Worm (Caenorhabditis elegans) whole organism, young adult: ENCODE results near the gene msp-50.
A peak's percentile ranks its signal among the peaks of the same experiment; 100 is the strongest.

Experiments
- B0261.1 ChIP-seq: sonication (generic microtip); optimal IDR thresholded peaks from 2 replicates; lab custom pipeline; 2016; ENCODE audit warnings: mild to moderate bottlenecking, missing genetic modification characterization, moderate library complexity, missing compliant biosample characterization
- C06A6.2 ChIP-seq: fragments of 200-800 bp; sonication (Bioruptor generic); conservative IDR thresholded peaks from 2 replicates; pipeline ENCODE4 v1.3.6; 2022; ENCODE audit warnings: missing genetic modification characterization, missing compliant biosample characterization
- F22D6.2 ChIP-seq: sonication (generic microtip); optimal IDR thresholded peaks from 2 replicates; lab custom pipeline; 2016; ENCODE audit warnings: mild to moderate bottlenecking, missing genetic modification characterization, missing compliant biosample characterization
- F33H1.4 ChIP-seq: fragments of 200-800 bp; sonication (Bioruptor generic); IDR thresholded peaks from 2 replicates; pipeline ENCODE4 v1.3.6; 2022; ENCODE audit warnings: missing genetic modification reagents, missing genetic modification characterization, missing compliant biosample characterization
- F49E8.2 ChIP-seq: sonication (generic microtip); optimal IDR thresholded peaks from 3 replicates; lab custom pipeline; 2017; ENCODE audit warnings: missing genetic modification characterization, mild to moderate bottlenecking, missing compliant biosample characterization, antibody characterized with exemption, moderate library complexity; ENCODE audit not compliant: insufficient read depth
- F57A8.1 ChIP-seq: fragments of 200-800 bp; sonication (Bioruptor generic); optimal IDR thresholded peaks from 2 replicates; lab custom pipeline; 2018; ENCODE audit warnings: mild to moderate bottlenecking, missing genetic modification characterization, moderate library complexity, missing compliant biosample characterization
- K12H6.12 ChIP-seq: fragments of 200-800 bp; sonication (Bioruptor generic); optimal IDR thresholded peaks from 2 replicates; lab custom pipeline; 2018; ENCODE audit warnings: mild to moderate bottlenecking, missing genetic modification characterization, missing compliant biosample characterization
- Y53G8AR.9 ChIP-seq: fragments of 200-800 bp; sonication (Bioruptor generic); conservative IDR thresholded peaks from 2 replicates; pipeline ENCODE4 v1.3.6; 2022; ENCODE audit warnings: missing genetic modification reagents, missing genetic modification characterization, missing compliant biosample characterization
- Y79H2A.3 ChIP-seq: fragments of 200-800 bp; sonication (Bioruptor generic); conservative IDR thresholded peaks from 2 replicates; pipeline ENCODE4 v1.3.6; 2022; ENCODE audit warnings: missing genetic modification reagents, missing genetic modification characterization, missing compliant biosample characterization
- akir-1 ChIP-seq: fragments of 200-800 bp; sonication (Bioruptor generic); optimal IDR thresholded peaks from 2 replicates; lab custom pipeline; 2018; ENCODE audit warnings: mild to moderate bottlenecking, missing genetic modification characterization, moderate library complexity, missing compliant biosample characterization
- atf-7 ChIP-seq: sonication (generic microtip); optimal IDR thresholded peaks from 2 replicates; lab custom pipeline; 2017; ENCODE audit warnings: mild to moderate bottlenecking, missing genetic modification characterization, missing compliant biosample characterization
- attf-5 ChIP-seq: fragments of 200-800 bp; sonication (Bioruptor generic); optimal IDR thresholded peaks from 2 replicates; lab custom pipeline; 2018; ENCODE audit warnings: mild to moderate bottlenecking, missing genetic modification characterization, missing compliant biosample characterization
- ccch-3 ChIP-seq: fragments of 200-800 bp; sonication (Bioruptor generic); optimal IDR thresholded peaks from 2 replicates; lab custom pipeline; 2018; ENCODE audit warnings: mild to moderate bottlenecking, missing genetic modification characterization, missing compliant biosample characterization
- cebp-1 ChIP-seq, 2 experiments: fragments of 200-800 bp in 1 of 2; sonication (Bioruptor generic) in 1 of 2; sonication (generic microtip) in 1 of 2; IDR thresholded peaks in 1 of 2; optimal IDR thresholded peaks in 1 of 2; 2 replicates each; pipeline versions ENCODE4 v1.3.6 to Lab custom; 2017 to 2022; ENCODE audit warnings: missing compliant biosample characterization in 2 of 2, missing genetic modification characterization in 2 of 2, mild to moderate bottlenecking in 1 of 2, missing genetic modification reagents in 1 of 2, moderate library complexity in 1 of 2
- cebp-2 ChIP-seq: fragments of 200-800 bp; sonication (Bioruptor generic); IDR thresholded peaks from 2 replicates; pipeline ENCODE4 v1.3.6; 2022; ENCODE audit warnings: missing genetic modification characterization, missing compliant biosample characterization
- ceh-27 ChIP-seq: fragments of 200-800 bp; sonication (Bioruptor generic); optimal IDR thresholded peaks from 2 replicates; lab custom pipeline; 2018; ENCODE audit warnings: mild to moderate bottlenecking, missing genetic modification characterization, moderate library complexity, missing compliant biosample characterization
- ceh-58 ChIP-seq: fragments of 200-800 bp; sonication (Bioruptor generic); IDR thresholded peaks from 2 replicates; pipeline ENCODE4 v1.3.6; 2022; ENCODE audit warnings: missing genetic modification characterization, missing compliant biosample characterization
- egrh-3 ChIP-seq: fragments of 200-800 bp; sonication (Bioruptor generic); IDR thresholded peaks from 2 replicates; pipeline ENCODE4 v1.3.6; 2022; ENCODE audit warnings: missing genetic modification reagents, missing genetic modification characterization, missing compliant biosample characterization
- fkh-3 ChIP-seq: sonication (generic microtip); optimal IDR thresholded peaks from 2 replicates; lab custom pipeline; 2016; ENCODE audit warnings: mild to moderate bottlenecking, missing genetic modification characterization, missing compliant biosample characterization
- gei-17 ChIP-seq: fragments of 200-800 bp; sonication (Bioruptor generic); optimal IDR thresholded peaks from 2 replicates; lab custom pipeline; 2018; ENCODE audit warnings: mild to moderate bottlenecking, missing genetic modification characterization, missing compliant biosample characterization
- hlh-12 ChIP-seq: sonication (generic microtip); optimal IDR thresholded peaks from 2 replicates; lab custom pipeline; 2016; ENCODE audit warnings: missing genetic modification characterization, missing compliant biosample characterization
- hmg-1.2 ChIP-seq: fragments of 200-800 bp; sonication (Bioruptor generic); IDR thresholded peaks from 2 replicates; pipeline ENCODE4 v1.3.6; 2022; ENCODE audit warnings: missing genetic modification reagents, missing genetic modification characterization, missing compliant biosample characterization
- hmg-20 ChIP-seq: fragments of 200-800 bp; sonication (Bioruptor generic); IDR thresholded peaks from 2 replicates; pipeline ENCODE4 v1.3.6; 2022; ENCODE audit warnings: missing genetic modification reagents, missing genetic modification characterization, missing compliant biosample characterization
- hrde-1 ChIP-seq: sonication (generic microtip); optimal IDR thresholded peaks from 2 replicates; lab custom pipeline; 2016; ENCODE audit warnings: missing genetic modification characterization, mild to moderate bottlenecking, missing compliant biosample characterization, moderate library complexity, missing genotype, missing genetic modification reagents, borderline replicate concordance
- lag-1 ChIP-seq: fragments of 200-800 bp; sonication (Bioruptor generic); IDR thresholded peaks from 2 replicates; pipeline ENCODE4 v1.3.6; 2022; ENCODE audit warnings: missing genetic modification reagents, missing genetic modification characterization, missing compliant biosample characterization
- let-607 ChIP-seq, 2 experiments: fragments of 200-800 bp in 1 of 2; sonication (Bioruptor generic) in 1 of 2; sonication (generic microtip) in 1 of 2; optimal IDR thresholded peaks; 2 replicates each; lab custom pipeline; 2016 to 2018; ENCODE audit warnings: mild to moderate bottlenecking in 2 of 2, missing compliant biosample characterization in 2 of 2, missing genetic modification characterization in 2 of 2, moderate library complexity in 2 of 2, missing genotype in 1 of 2
- lin-26 ChIP-seq: fragments of 200-800 bp; sonication (Bioruptor generic); IDR thresholded peaks from 2 replicates; pipeline ENCODE4 v1.3.6; 2022; ENCODE audit warnings: missing genetic modification reagents, missing genetic modification characterization, missing compliant biosample characterization
- lin-35 ChIP-seq, 3 experiments: fragments of 150-350 bp in 2 of 3; sonication (generic microtip) in 1 of 3; optimal IDR thresholded peaks; 2 replicates each; lab custom pipeline; 2014 to 2018; ENCODE audit warnings: missing biosample characterization in 3 of 3, missing genetic modification characterization in 3 of 3, missing genetic modification reagents in 3 of 3
- lin-40 ChIP-seq: sonication (generic microtip); optimal IDR thresholded peaks from 2 replicates; lab custom pipeline; 2016; ENCODE audit warnings: missing genetic modification characterization, mild to moderate bottlenecking, missing compliant biosample characterization, missing genotype, missing genetic modification reagents
- lin-54 ChIP-seq: fragments of 200-800 bp; sonication (Bioruptor generic); optimal IDR thresholded peaks from 2 replicates; lab custom pipeline; 2018; ENCODE audit warnings: mild to moderate bottlenecking, missing genetic modification characterization, missing compliant biosample characterization
- lsl-1 ChIP-seq: fragments of 200-800 bp; sonication (Bioruptor generic); optimal IDR thresholded peaks from 2 replicates; lab custom pipeline; 2018; ENCODE audit warnings: mild to moderate bottlenecking, missing genetic modification characterization, moderate library complexity, missing compliant biosample characterization
- madf-8 ChIP-seq: fragments of 200-800 bp; sonication (Bioruptor generic); conservative IDR thresholded peaks from 2 replicates; pipeline ENCODE4 v1.3.6; 2022; ENCODE audit warnings: missing genetic modification reagents, missing genetic modification characterization, missing compliant biosample characterization
- mcd-1 ChIP-seq: fragments of 200-800 bp; sonication (Bioruptor generic); IDR thresholded peaks from 2 replicates; pipeline ENCODE4 v1.3.6; 2022; ENCODE audit warnings: missing genetic modification reagents, missing genetic modification characterization, missing compliant biosample characterization
- nfya-2 ChIP-seq: fragments of 200-800 bp; sonication (Bioruptor generic); IDR thresholded peaks from 2 replicates; pipeline ENCODE4 v1.3.6; 2022; ENCODE audit warnings: missing genetic modification reagents, missing genetic modification characterization, missing compliant biosample characterization
- nhr-120 ChIP-seq: fragments of 200-800 bp; sonication (Bioruptor generic); IDR thresholded peaks from 2 replicates; pipeline ENCODE4 v1.3.6; 2022; ENCODE audit warnings: missing genetic modification characterization, missing compliant biosample characterization
- nhr-27 ChIP-seq: fragments of 200-800 bp; sonication (Bioruptor generic); optimal IDR thresholded peaks from 2 replicates; lab custom pipeline; 2018; ENCODE audit warnings: mild to moderate bottlenecking, missing genetic modification characterization, moderate library complexity, missing compliant biosample characterization
- nhr-80 ChIP-seq: sonication (generic microtip); optimal IDR thresholded peaks from 2 replicates; lab custom pipeline; 2016; ENCODE audit warnings: missing genetic modification characterization, missing compliant biosample characterization
- rcor-1 ChIP-seq: fragments of 200-800 bp; sonication (Bioruptor generic); IDR thresholded peaks from 2 replicates; pipeline ENCODE4 v1.3.6; 2022; ENCODE audit warnings: missing genetic modification reagents, missing genetic modification characterization, missing compliant biosample characterization
- rpc-1 ChIP-seq, 2 experiments: fragments of 150-350 bp in 1 of 2; sonication (generic microtip) in 1 of 2; optimal IDR thresholded peaks; 2 replicates each; lab custom pipeline; 2014 to 2018; ENCODE audit warnings: missing biosample characterization in 1 of 2, missing genetic modification characterization in 1 of 2, missing genetic modification reagents in 1 of 2, missing genotype in 1 of 2
- sea-2 ChIP-seq: fragments of 200-800 bp; sonication (Bioruptor generic); IDR thresholded peaks from 2 replicates; pipeline ENCODE4 v1.3.6; 2022; ENCODE audit warnings: missing genetic modification characterization, missing compliant biosample characterization
- snpc-1.1 ChIP-seq: sonication (generic microtip); optimal IDR thresholded peaks from 2 replicates; lab custom pipeline; 2017; ENCODE audit warnings: missing genetic modification characterization, mild to moderate bottlenecking, missing compliant biosample characterization, antibody characterized with exemption, moderate library complexity, missing genotype, missing genetic modification reagents; ENCODE audit not compliant: insufficient read depth
- snpc-1.3 ChIP-seq: sonication (generic microtip); optimal IDR thresholded peaks from 2 replicates; lab custom pipeline; 2017; ENCODE audit warnings: missing genetic modification characterization, mild to moderate bottlenecking, missing compliant biosample characterization, antibody characterized with exemption, moderate library complexity, missing genotype, missing genetic modification reagents; ENCODE audit not compliant: insufficient read depth
- sptf-2 ChIP-seq: fragments of 200-800 bp; sonication (Bioruptor generic); optimal IDR thresholded peaks from 2 replicates; lab custom pipeline; 2018; ENCODE audit warnings: mild to moderate bottlenecking, missing genetic modification characterization, missing compliant biosample characterization
- xnd-1 ChIP-seq: sonication (generic microtip); optimal IDR thresholded peaks from 2 replicates; lab custom pipeline; 2016; ENCODE audit warnings: missing genotype, missing genetic modification reagents, missing genetic modification characterization, missing compliant biosample characterization
- zfh-2 ChIP-seq: fragments of 200-800 bp; sonication (Bioruptor generic); conservative IDR thresholded peaks from 2 replicates; pipeline ENCODE4 v1.3.6; 2022; ENCODE audit warnings: missing genetic modification reagents, missing genetic modification characterization, missing compliant biosample characterization
- ztf-18 ChIP-seq: sonication (generic microtip); optimal IDR thresholded peaks from 2 replicates; lab custom pipeline; 2016; ENCODE audit warnings: missing genotype, mild to moderate bottlenecking, missing genetic modification characterization, missing compliant biosample characterization

msp-50 gene

ce11 chrII:5182451-5182850 lies 17.1 kb upstream of the msp-50 start (continued):
- 0 out of 2 replicates have a peak, but pooled peaks have one; percentile 11 for TF ChIP-seq egrh-3
- peak; percentile 57; the same call in 1 of the 2 replicates for TF ChIP-seq Y53G8AR.9 (GFP tag; lab: Robert Waterston, UW)
- TF ChIP-seq nhr-120 (GFP tag; lab: Robert Waterston, UW), result no peak
- no peak for TF ChIP-seq sptf-2
- TF ChIP-seq lin-35 (GFP tag; optimal IDR thresholded peaks at IDR 0.05; lab: Kevin White, UChicago), result peak in 1 of 3 experiments; percentile 60
- TF ChIP-seq nhr-80 (tag; lab: Kevin White, UChicago), result peak; percentile 92
- TF ChIP-seq F33H1.4 (GFP tag; lab: Robert Waterston, UW), result no peak
- peak; percentile 54 for TF ChIP-seq attf-5 (GFP tag; lab: Kevin White, UChicago)
- TF ChIP-seq sea-2 (GFP tag; lab: Robert Waterston, UW), result no peak
- peak; percentile 17 for TF ChIP-seq ztf-18
- no peak for TF ChIP-seq nfya-2
- peak; percentile 93 to 94 for TF ChIP-seq let-607 (tag; optimal IDR thresholded peaks at IDR 0.05; lab: Kevin White, UChicago)
- TF ChIP-seq hlh-12 (tag; lab: Kevin White, UChicago), result no peak
- no peak for TF ChIP-seq Y79H2A.3 (GFP tag; lab: Robert Waterston, UW)
- TF ChIP-seq lin-54 (GFP tag; lab: Kevin White, UChicago), result peak; percentile 20
- TF ChIP-seq lsl-1 (GFP tag; lab: Kevin White, UChicago), result no peak
- TF ChIP-seq gei-17, result no peak
- peak; percentile 42; the same call in 1 of the 2 replicates for TF ChIP-seq rcor-1 (GFP tag; lab: Robert Waterston, UW)
- peak; percentile 59; the same call in 1 of the 2 replicates for TF ChIP-seq C06A6.2
- no peak for TF ChIP-seq rpc-1 (optimal IDR thresholded peaks at IDR 0.05; lab: Kevin White, UChicago)
- TF ChIP-seq rpc-1 (tag; optimal IDR thresholded peaks at IDR 0.05; lab: Kevin White, UChicago), result no peak
- TF ChIP-seq fkh-3, result no peak
- peak; percentile 63 for TF ChIP-seq ceh-27 (GFP tag; lab: Kevin White, UChicago)
- no peak for TF ChIP-seq nhr-27 (tag; lab: Kevin White, UChicago)
- no peak for TF ChIP-seq cebp-2
- no peak for TF ChIP-seq hrde-1 (tag; lab: Kevin White, UChicago)
- TF ChIP-seq F22D6.2 (tag; lab: Kevin White, UChicago), result no peak
- 0 out of 2 replicates have a peak, but pooled peaks have one; percentile 24 for TF ChIP-seq lin-26 (GFP tag; lab: Robert Waterston, UW)
- no peak for TF ChIP-seq xnd-1 (tag; lab: Kevin White, UChicago)
- TF ChIP-seq akir-1 (GFP tag; lab: Kevin White, UChicago), result no peak
- TF ChIP-seq B0261.1 (tag; lab: Kevin White, UChicago), result no peak
- peak; percentile 70 for TF ChIP-seq zfh-2
- no peak for TF ChIP-seq hmg-20 (GFP tag; lab: Robert Waterston, UW)
- peak; percentile 84 for TF ChIP-seq atf-7
- TF ChIP-seq lag-1, result no peak
- peak; percentile 74; the same call in 1 of the 2 replicates for TF ChIP-seq hmg-1.2 (GFP tag; lab: Robert Waterston, UW)
- peak; percentile 72 for TF ChIP-seq lin-40 (tag; lab: Kevin White, UChicago)
- TF ChIP-seq K12H6.12 (tag; lab: Kevin White, UChicago), result peak; percentile 52
- no peak for TF ChIP-seq ceh-58 (GFP tag; lab: Robert Waterston, UW)
- TF ChIP-seq F57A8.1 (GFP tag; lab: Kevin White, UChicago), result no peak
- no peak for TF ChIP-seq cebp-1 (GFP tag; IDR thresholded peaks at IDR 0.05; lab: Robert Waterston, UW)
- peak; percentile 81 for TF ChIP-seq cebp-1 (tag; optimal IDR thresholded peaks at IDR 0.05; lab: Kevin White, UChicago)
- no peak for TF ChIP-seq snpc-1.3 (tag; lab: Kevin White, UChicago)
- no peak for TF ChIP-seq madf-8
- peak; percentile 50 for TF ChIP-seq mcd-1
- TF ChIP-seq snpc-1.1 (tag; lab: Kevin White, UChicago), result no peak
- TF ChIP-seq F49E8.2 (tag; lab: Kevin White, UChicago), result no peak
- TF ChIP-seq ccch-3, result no peak
